Worm (Caenorhabditis elegans) whole organism, L2 larva: Measurements from ENCODE around the gene ant-1.1.

Experiments used
- elt-3 ChIP-seq: sonication (generic microtip); optimal IDR thresholded peaks from 2 replicates; lab custom pipeline; 2017; ENCODE audit warnings: missing biosample characterization, missing genetic modification characterization
- nhr-12 ChIP-seq: fragments of 150-350 bp; optimal IDR thresholded peaks from 2 replicates; lab custom pipeline; 2014; ENCODE audit warnings: missing biosample characterization, missing genetic modification characterization
- nhr-77 ChIP-seq: fragments of 150-350 bp; optimal IDR thresholded peaks from 2 replicates; lab custom pipeline; 2014; ENCODE audit warnings: missing biosample characterization, missing genetic modification characterization
- unc-39 ChIP-seq: fragments of 150-350 bp; optimal IDR thresholded peaks from 2 replicates; lab custom pipeline; 2014; ENCODE audit warnings: missing biosample characterization, missing genetic modification characterization
- ztf-4 ChIP-seq: fragments of 150-350 bp; optimal IDR thresholded peaks from 2 replicates; lab custom pipeline; 2014; ENCODE audit warnings: missing biosample characterization, missing genetic modification characterization

DNA sequence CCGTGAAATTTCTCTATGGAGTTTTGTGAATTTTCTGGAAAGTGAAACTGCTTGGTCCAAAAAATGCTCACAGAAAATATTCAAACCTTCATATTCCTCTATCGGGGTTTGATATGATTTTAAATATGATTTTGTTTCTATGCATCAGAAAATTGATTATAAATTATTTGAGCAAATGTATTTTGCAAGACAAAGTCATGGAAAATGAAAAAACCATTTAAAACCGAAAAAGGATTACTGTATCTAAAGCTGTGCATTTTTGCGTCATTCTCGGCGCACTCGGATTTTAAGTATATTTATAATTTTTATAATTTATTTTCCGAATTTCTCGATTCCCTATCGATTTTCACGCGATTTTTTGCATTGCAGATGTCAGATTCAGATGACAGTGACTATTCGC lies 8.5 kb downstream of the ant-1.1 start, which contains the start of gene pssy-2:
- TF ChIP-seq unc-39 (tag; lab: Kevin White, UChicago) (no peak), ztf-4 (tag; lab: Kevin White, UChicago) (no peak), nhr-12 (no peak), nhr-77 (tag; lab: Kevin White, UChicago) (no peak), elt-3 (tag; lab: Kevin White, UChicago) (no peak)
